Worm (Caenorhabditis elegans): Measurements from ENCODE around the gene Y54G11A.2.

- TF ChIP-seq ceh-88 (GFP tag; IDR thresholded peaks at IDR 0.05) (no peak), mep-1 (tag; optimal IDR thresholded peaks at IDR 0.05) (no peak), Y116A8C.19 (tag; optimal IDR thresholded peaks at IDR 0.05; ENCODE audit: borderline replicate concordance) (no peak), tbx-2 (tag; optimal IDR thresholded peaks at IDR 0.05) (no peak), efl-1 (optimal IDR thresholded peaks at IDR 0.05) (no peak), efl-1 (GFP tag; optimal IDR thresholded peaks at IDR 0.05 in 1 of 2) (peak in 1 of 2 experiments; percentile 8), ets-5 (GFP tag; IDR thresholded peaks at IDR 0.05) (no peak), C04F5.9 (tag; optimal IDR thresholded peaks at IDR 0.05) (no peak), nhr-237 (tag; optimal IDR thresholded peaks at IDR 0.05) (no peak)
Observed at ce11 chrII:14247227-14247626, 4.9 kb upstream of the Y54G11A.2 start.
